Worm (Caenorhabditis elegans) whole organism, L3 larva: ENCODE measurements around the gene zip-2.

Experiments used
- R02D3.7 ChIP-seq: fragments of 150-350 bp; optimal IDR thresholded peaks from 2 replicates; lab custom pipeline; 2014; ENCODE audit warnings: missing biosample characterization, missing genetic modification characterization
- ama-1 ChIP-seq: fragments of 150-350 bp; optimal IDR thresholded peaks from 2 replicates; lab custom pipeline; 2018
- ceh-28 ChIP-seq: fragments of 150-350 bp; optimal IDR thresholded peaks from 2 replicates; lab custom pipeline; 2014; ENCODE audit warnings: missing biosample characterization, missing genetic modification reagents, missing genetic modification characterization
- ceh-9 ChIP-seq: sonication (generic microtip); optimal IDR thresholded peaks from 2 replicates; lab custom pipeline; 2018; ENCODE audit warnings: missing biosample characterization, missing genetic modification characterization
- daf-12 ChIP-seq: fragments of 150-350 bp; optimal IDR thresholded peaks from 2 replicates; lab custom pipeline; 2014; ENCODE audit warnings: missing biosample characterization, missing genetic modification reagents, missing genetic modification characterization
- elt-3 ChIP-seq, 3 experiments: fragments of 150-350 bp in 1 of 3; sonication (generic microtip) in 2 of 3; optimal IDR thresholded peaks; 2 replicates in 2 of 3; 4 replicates in 1 of 3; lab custom pipeline; 2014 to 2017; ENCODE audit warnings: missing biosample characterization in 3 of 3, missing genetic modification characterization in 3 of 3
- mdl-1 ChIP-seq: fragments of 150-350 bp; optimal IDR thresholded peaks from 2 replicates; lab custom pipeline; 2014; ENCODE audit warnings: missing biosample characterization, missing genetic modification characterization
- nhr-12 ChIP-seq: fragments of 150-350 bp; optimal IDR thresholded peaks from 2 replicates; lab custom pipeline; 2014; ENCODE audit warnings: missing biosample characterization, missing genetic modification characterization
- nhr-76 ChIP-seq: fragments of 150-350 bp; sonication (generic microtip); optimal IDR thresholded peaks from 5 replicates; lab custom pipeline; 2014; ENCODE audit warnings: missing biosample characterization, missing genetic modification characterization
- pha-4 ChIP-seq: fragments of 150-350 bp; optimal IDR thresholded peaks from 2 replicates; lab custom pipeline; 2014; ENCODE audit warnings: missing biosample characterization, missing genetic modification reagents, missing genetic modification characterization
- pqm-1 ChIP-seq: fragments of 150-350 bp; optimal IDR thresholded peaks from 2 replicates; lab custom pipeline; 2017; ENCODE audit warnings: missing biosample characterization, missing genetic modification characterization, inconsistent platforms
- skn-1 ChIP-seq: fragments of 150-350 bp; optimal IDR thresholded peaks from 2 replicates; lab custom pipeline; 2014; ENCODE audit warnings: missing biosample characterization, missing genetic modification characterization
- unc-39 ChIP-seq: sonication (generic microtip); optimal IDR thresholded peaks from 4 replicates; lab custom pipeline; 2017; ENCODE audit warnings: missing biosample characterization, missing genetic modification characterization
- ztf-11 ChIP-seq: fragments of 150-350 bp; optimal IDR thresholded peaks from 2 replicates; lab custom pipeline; 2014; ENCODE audit warnings: missing biosample characterization, missing genetic modification characterization

DNA sequence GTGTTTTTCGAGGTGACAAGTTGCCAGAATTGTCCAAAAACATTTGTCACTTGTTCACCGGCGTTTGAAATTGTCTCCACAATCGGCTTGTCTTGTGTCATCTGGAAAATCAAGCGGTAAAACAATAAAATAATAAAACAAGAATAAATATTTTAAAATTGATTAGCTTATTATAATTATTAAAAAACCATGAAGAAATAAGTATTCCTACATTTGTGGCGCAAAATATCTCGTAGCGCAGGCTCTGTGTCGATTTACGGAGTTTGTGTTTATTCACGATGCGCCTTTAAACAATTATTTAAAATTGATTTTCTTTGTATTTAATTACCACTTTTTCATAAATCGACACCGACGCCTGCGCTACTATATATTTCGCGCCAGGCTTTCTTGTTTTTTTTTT, 19.5 kb downstream of the zip-2 start, which contains the start of gene moma-1:
- TF ChIP-seq elt-3 (tag; optimal IDR thresholded peaks at IDR 0.05; lab: Kevin White, UChicago) (no peak), nhr-76 (tag; lab: Kevin White, UChicago) (no peak), nhr-12 (tag; lab: Kevin White, UChicago) (no peak), ama-1 (lab: Kevin White, UChicago) (no peak), daf-12 (tag; lab: Kevin White, UChicago) (no peak), ceh-28 (tag; lab: Kevin White, UChicago) (no peak), pha-4 (tag; lab: Kevin White, UChicago) (no peak), mdl-1 (no peak), ceh-9 (tag; lab: Kevin White, UChicago) (no peak), skn-1 (no peak), unc-39 (no peak), pqm-1 (tag; lab: Kevin White, UChicago) (no peak), R02D3.7 (no peak), ztf-11 (no peak)
